Worm (Caenorhabditis elegans): ENCODE results near the gene hip-1.

hip-1 gene

ce11 chrIII:13606865-13607264 lies 15.4 kb downstream of the hip-1 start:
- TF ChIP-seq ceh-63 (GFP tag; optimal IDR thresholded peaks at IDR 0.05) (no peak), nhr-11 (tag; optimal IDR thresholded peaks at IDR 0.05) (no peak), fkh-4 (tag; optimal IDR thresholded peaks at IDR 0.05; ENCODE audit: borderline replicate concordance) (no peak), ceh-82 (tag; optimal IDR thresholded peaks at IDR 0.05) (no peak), pag-3 (tag; optimal IDR thresholded peaks at IDR 0.05; ENCODE audit: borderline replicate concordance, insufficient read depth) (no peak), hlh-17 (GFP tag; optimal IDR thresholded peaks at IDR 0.05; ENCODE audit: borderline replicate concordance) (no peak), mef-2 (tag; optimal IDR thresholded peaks at IDR 0.05) (no peak), ztf-4 (tag; optimal IDR thresholded peaks at IDR 0.05) (no peak), C34B4.2 (tag; optimal IDR thresholded peaks at IDR 0.05) (no peak)

DNA sequence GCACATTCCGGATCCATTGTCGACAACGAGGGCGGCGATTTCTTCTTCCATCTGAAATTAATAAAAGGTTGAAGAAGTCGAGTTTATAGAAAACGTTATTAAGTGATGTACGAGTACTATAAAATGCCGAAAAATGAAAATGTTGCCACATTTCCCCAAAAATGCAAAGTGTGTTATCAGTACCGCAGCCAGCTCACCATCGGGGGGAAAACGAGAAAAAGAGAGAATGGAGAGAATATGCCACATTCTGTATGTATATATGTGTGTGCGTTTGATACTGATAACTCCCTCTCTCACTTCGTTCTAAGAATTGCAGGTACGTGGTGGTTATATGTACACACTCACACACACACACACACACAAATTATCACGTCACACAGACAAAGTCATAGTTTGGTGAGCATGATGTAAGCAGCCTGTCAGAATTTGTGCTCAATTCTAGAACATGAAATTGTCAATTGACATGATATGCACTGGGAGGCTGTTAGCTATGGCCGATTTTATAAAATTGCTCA lies 16.2 kb downstream of the hip-1 start, which contains the start of gene act-5:
Gene act-5, minus strand, starts transcription at position 51 of the 515 bp plus-strand sequence.
- TF ChIP-seq efl-1 (optimal IDR thresholded peaks at IDR 0.05) (no peak), efl-1 (GFP tag; optimal IDR thresholded peaks at IDR 0.05 in 1 of 2) (peak in 1 of 2 experiments; percentile 76), zag-1 (tag; optimal IDR thresholded peaks at IDR 0.05) (no peak), mef-2 (tag; optimal IDR thresholded peaks at IDR 0.05) (no peak), jun-1 (tag; optimal IDR thresholded peaks at IDR 0.05) (peak; percentile 17), pqm-1 (tag; optimal IDR thresholded peaks at IDR 0.05) (peak; percentile 79), nhr-85 (tag) (peak; percentile 48), snu-23 (GFP tag; optimal IDR thresholded peaks at IDR 0.05) (no peak), mdl-1 (tag; optimal IDR thresholded peaks at IDR 0.05) (peak in 1 of 2 experiments; percentile 30), elt-2 (tag; optimal IDR thresholded peaks at IDR 0.05) (peak; percentile 91), lin-35 (GFP tag; optimal IDR thresholded peaks at IDR 0.05) (peak in 1 of 2 experiments; percentile 71), lin-14 (GFP tag; optimal IDR thresholded peaks at IDR 0.05) (peak; percentile 23), pax-3 (tag; optimal IDR thresholded peaks at IDR 0.05) (peak; percentile 3), nhr-76 (tag; optimal IDR thresholded peaks at IDR 0.05) (no peak), nhr-90 (tag; optimal IDR thresholded peaks at IDR 0.05; ENCODE audit: poor library complexity) (peak; percentile 30), swsn-7 (tag; optimal IDR thresholded peaks at IDR 0.05) (no peak), nhr-71 (tag; optimal IDR thresholded peaks at IDR 0.05) (peak; percentile 26)

DNA sequence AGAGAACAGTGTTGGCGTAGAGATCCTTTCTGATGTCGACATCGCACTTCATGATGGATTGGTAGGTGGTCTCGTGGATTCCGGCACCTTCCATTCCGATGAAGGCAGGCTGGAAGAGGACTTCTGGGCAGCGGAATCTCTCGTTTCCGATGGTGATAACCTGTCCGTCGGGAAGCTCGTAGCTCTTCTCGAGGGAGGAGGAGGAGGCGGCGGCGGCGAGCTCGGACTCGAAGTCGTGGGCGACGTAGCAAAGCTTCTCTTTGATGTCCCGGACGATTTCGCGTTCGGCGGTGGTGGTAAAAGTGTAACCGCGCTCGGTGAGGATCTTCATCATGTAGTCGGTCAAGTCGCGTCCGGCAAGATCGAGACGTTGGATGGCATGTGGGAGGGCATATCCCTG lies 17.5 kb downstream of the hip-1 start:
- TF ChIP-seq efl-1 (optimal IDR thresholded peaks at IDR 0.05) (no peak), efl-1 (GFP tag; optimal IDR thresholded peaks at IDR 0.05 in 1 of 2) (peak in 1 of 2 experiments; percentile 21), pag-3 (tag; optimal IDR thresholded peaks at IDR 0.05; ENCODE audit: borderline replicate concordance, insufficient read depth) (no peak)

- TF ChIP-seq ces-1 (GFP tag; optimal IDR thresholded peaks at IDR 0.05): no peak
- no peak for TF ChIP-seq C16A3.4 (tag; optimal IDR thresholded peaks at IDR 0.05)
- no peak for TF ChIP-seq nhr-77 (tag; optimal IDR thresholded peaks at IDR 0.05)
- TF ChIP-seq nhr-71 (tag; optimal IDR thresholded peaks at IDR 0.05): no peak
- TF ChIP-seq efl-1 (optimal IDR thresholded peaks at IDR 0.05): no peak
- no peak for TF ChIP-seq efl-1 (GFP tag; optimal IDR thresholded peaks at IDR 0.05 in 1 of 2)
- no peak for TF ChIP-seq nhr-20 (tag; optimal IDR thresholded peaks at IDR 0.05)
- no peak for TF ChIP-seq aha-1 (tag; optimal IDR thresholded peaks at IDR 0.05)
- TF ChIP-seq jun-1 (tag; optimal IDR thresholded peaks at IDR 0.05): no peak
- no peak for TF ChIP-seq unc-98 (GFP tag; IDR thresholded peaks at IDR 0.05)
These were observed 22.0 kb downstream of the hip-1 start for ce11 chrIII:13600254-13600653.

DNA sequence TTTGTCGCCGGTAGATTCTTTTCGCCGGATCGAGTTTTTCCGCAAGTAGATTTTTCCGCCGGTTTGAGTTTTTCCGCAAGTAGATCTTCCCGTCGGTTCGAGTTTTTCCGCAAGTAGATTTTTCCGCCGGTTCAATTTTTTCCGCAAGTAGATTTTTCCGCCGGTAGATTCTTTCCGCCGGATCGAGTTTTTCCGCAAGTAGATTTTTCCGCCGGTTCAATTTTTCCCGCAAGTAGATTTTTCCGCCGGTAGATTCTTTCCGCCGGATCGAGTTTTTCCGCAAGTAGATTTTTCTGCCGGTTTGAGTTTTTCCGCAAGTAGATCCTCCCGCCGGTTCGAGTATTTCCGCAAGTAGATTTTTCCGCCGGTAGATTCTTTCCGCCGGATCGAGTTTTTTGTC lies 37.2 kb downstream of the hip-1 start:
- TF ChIP-seq grh-1 (GFP tag; IDR thresholded peaks at IDR 0.05) (peak; percentile 18; the same call in 1 of the 2 replicates), mab-9 (GFP tag; IDR thresholded peaks at IDR 0.05) (0 out of 2 replicates have a peak, but pooled peaks have one; percentile 36), ets-5 (GFP tag; IDR thresholded peaks at IDR 0.05) (0 out of 2 replicates have a peak, but pooled peaks have one; percentile 76)

Measured in whole organism, L1 larva.